Worm (Caenorhabditis elegans) whole organism, young adult: ENCODE results near the gene srx-68.

Experiments
- B0035.1 ChIP-seq: sonication (generic microtip); optimal IDR thresholded peaks from 2 replicates; lab custom pipeline; 2016; ENCODE audit warnings: missing genetic modification characterization, mild to moderate bottlenecking, missing compliant biosample characterization, missing genotype, missing genetic modification reagents
- D2030.7 ChIP-seq: fragments of 200-800 bp; sonication (Bioruptor generic); IDR thresholded peaks from 2 replicates; pipeline ENCODE4 v1.3.6; 2022; ENCODE audit warnings: missing genetic modification reagents, missing genetic modification characterization, missing compliant biosample characterization
- F10E7.11 ChIP-seq: sonication (generic microtip); optimal IDR thresholded peaks from 2 replicates; lab custom pipeline; 2017; ENCODE audit warnings: mild to moderate bottlenecking, missing genetic modification characterization, moderate library complexity, missing compliant biosample characterization
- F23B12.7 ChIP-seq: sonication (generic microtip); optimal IDR thresholded peaks from 2 replicates; lab custom pipeline; 2017; ENCODE audit warnings: missing genetic modification characterization, mild to moderate bottlenecking, missing compliant biosample characterization, antibody characterized with exemption, moderate library complexity; ENCODE audit not compliant: insufficient read depth
- F37B4.10 ChIP-seq: fragments of 200-800 bp; sonication (Bioruptor generic); IDR thresholded peaks from 2 replicates; pipeline ENCODE4 v1.3.6; 2022; ENCODE audit warnings: missing genetic modification characterization, missing compliant biosample characterization
- F57C9.4 ChIP-seq: sonication (generic microtip); optimal IDR thresholded peaks from 2 replicates; lab custom pipeline; 2017; ENCODE audit warnings: mild to moderate bottlenecking, missing genetic modification characterization, missing compliant biosample characterization
- T07F8.4 ChIP-seq: sonication (generic microtip); optimal IDR thresholded peaks from 2 replicates; lab custom pipeline; 2016; ENCODE audit warnings: mild to moderate bottlenecking, missing genetic modification characterization, moderate library complexity, missing compliant biosample characterization
- Y53F4B.3 ChIP-seq: fragments of 200-800 bp; sonication (Bioruptor generic); IDR thresholded peaks from 2 replicates; pipeline ENCODE4 v1.3.6; 2022; ENCODE audit warnings: missing genetic modification reagents, missing genetic modification characterization, missing compliant biosample characterization
- attf-3 ChIP-seq: fragments of 200-800 bp; sonication (Bioruptor generic); conservative IDR thresholded peaks from 2 replicates; pipeline ENCODE4 v1.3.6; 2022; ENCODE audit warnings: missing genetic modification reagents, missing genetic modification characterization, missing compliant biosample characterization
- bed-1 ChIP-seq: fragments of 200-800 bp; sonication (Bioruptor generic); IDR thresholded peaks from 2 replicates; pipeline ENCODE4 v1.3.6; 2022; ENCODE audit warnings: missing genetic modification reagents, missing genetic modification characterization, missing compliant biosample characterization
- ccch-3 ChIP-seq: fragments of 200-800 bp; sonication (Bioruptor generic); optimal IDR thresholded peaks from 2 replicates; lab custom pipeline; 2018; ENCODE audit warnings: mild to moderate bottlenecking, missing genetic modification characterization, missing compliant biosample characterization
- ceh-91 ChIP-seq: fragments of 200-800 bp; sonication (Bioruptor generic); IDR thresholded peaks from 2 replicates; pipeline ENCODE4 v1.3.6; 2022; ENCODE audit warnings: missing genetic modification reagents, missing genetic modification characterization, missing compliant biosample characterization
- chd-7 ChIP-seq: sonication (generic microtip); optimal IDR thresholded peaks from 2 replicates; lab custom pipeline; 2016; ENCODE audit warnings: mild to moderate bottlenecking, missing genetic modification characterization, moderate library complexity, missing compliant biosample characterization
- efl-1 ChIP-seq: fragments of 150-350 bp; optimal IDR thresholded peaks from 2 replicates; lab custom pipeline; 2014; ENCODE audit warnings: missing biosample characterization, missing genetic modification reagents, missing genetic modification characterization
- ets-4 ChIP-seq: fragments of 200-800 bp; sonication (Bioruptor generic); optimal IDR thresholded peaks from 2 replicates; lab custom pipeline; 2018; ENCODE audit warnings: mild to moderate bottlenecking, missing genetic modification characterization, missing compliant biosample characterization
- gei-17 ChIP-seq: fragments of 200-800 bp; sonication (Bioruptor generic); optimal IDR thresholded peaks from 2 replicates; lab custom pipeline; 2018; ENCODE audit warnings: mild to moderate bottlenecking, missing genetic modification characterization, missing compliant biosample characterization
- hlh-12 ChIP-seq: sonication (generic microtip); optimal IDR thresholded peaks from 2 replicates; lab custom pipeline; 2016; ENCODE audit warnings: missing genetic modification characterization, missing compliant biosample characterization
- hmg-1.2 ChIP-seq: fragments of 200-800 bp; sonication (Bioruptor generic); IDR thresholded peaks from 2 replicates; pipeline ENCODE4 v1.3.6; 2022; ENCODE audit warnings: missing genetic modification reagents, missing genetic modification characterization, missing compliant biosample characterization
- hmg-20 ChIP-seq: fragments of 200-800 bp; sonication (Bioruptor generic); IDR thresholded peaks from 2 replicates; pipeline ENCODE4 v1.3.6; 2022; ENCODE audit warnings: missing genetic modification reagents, missing genetic modification characterization, missing compliant biosample characterization
- hrde-1 ChIP-seq: sonication (generic microtip); optimal IDR thresholded peaks from 2 replicates; lab custom pipeline; 2016; ENCODE audit warnings: missing genetic modification characterization, mild to moderate bottlenecking, missing compliant biosample characterization, moderate library complexity, missing genotype, missing genetic modification reagents, borderline replicate concordance
- hsf-1 ChIP-seq: fragments of 200-800 bp; sonication (Bioruptor generic); IDR thresholded peaks from 2 replicates; pipeline ENCODE4 v1.3.6; 2022; ENCODE audit warnings: missing genetic modification reagents, missing genetic modification characterization, missing compliant biosample characterization
- let-607 ChIP-seq, 2 experiments: fragments of 200-800 bp in 1 of 2; sonication (Bioruptor generic) in 1 of 2; sonication (generic microtip) in 1 of 2; optimal IDR thresholded peaks; 2 replicates each; lab custom pipeline; 2016 to 2018; ENCODE audit warnings: mild to moderate bottlenecking in 2 of 2, missing compliant biosample characterization in 2 of 2, missing genetic modification characterization in 2 of 2, moderate library complexity in 2 of 2, missing genotype in 1 of 2
- lin-26 ChIP-seq: fragments of 200-800 bp; sonication (Bioruptor generic); IDR thresholded peaks from 2 replicates; pipeline ENCODE4 v1.3.6; 2022; ENCODE audit warnings: missing genetic modification reagents, missing genetic modification characterization, missing compliant biosample characterization
- lin-40 ChIP-seq: sonication (generic microtip); optimal IDR thresholded peaks from 2 replicates; lab custom pipeline; 2016; ENCODE audit warnings: missing genetic modification characterization, mild to moderate bottlenecking, missing compliant biosample characterization, missing genotype, missing genetic modification reagents
- madf-6 ChIP-seq: fragments of 200-800 bp; sonication (Bioruptor generic); IDR thresholded peaks from 2 replicates; pipeline ENCODE4 v1.3.6; 2022; ENCODE audit warnings: missing genetic modification reagents, missing genetic modification characterization, missing compliant biosample characterization
- madf-8 ChIP-seq: fragments of 200-800 bp; sonication (Bioruptor generic); conservative IDR thresholded peaks from 2 replicates; pipeline ENCODE4 v1.3.6; 2022; ENCODE audit warnings: missing genetic modification reagents, missing genetic modification characterization, missing compliant biosample characterization
- mxl-1 ChIP-seq: sonication (generic microtip); optimal IDR thresholded peaks from 2 replicates; lab custom pipeline; 2016; ENCODE audit warnings: missing genetic modification characterization, missing compliant biosample characterization
- nhr-179 ChIP-seq: sonication (generic microtip); optimal IDR thresholded peaks from 2 replicates; lab custom pipeline; 2016; ENCODE audit warnings: mild to moderate bottlenecking, missing genetic modification characterization, missing compliant biosample characterization
- nhr-90 ChIP-seq: sonication (generic microtip); optimal IDR thresholded peaks from 2 replicates; lab custom pipeline; 2016; ENCODE audit warnings: missing genotype, mild to moderate bottlenecking, missing genetic modification characterization, missing compliant biosample characterization
- rcor-1 ChIP-seq: fragments of 200-800 bp; sonication (Bioruptor generic); IDR thresholded peaks from 2 replicates; pipeline ENCODE4 v1.3.6; 2022; ENCODE audit warnings: missing genetic modification reagents, missing genetic modification characterization, missing compliant biosample characterization
- rpc-1 ChIP-seq, 2 experiments: fragments of 150-350 bp in 1 of 2; sonication (generic microtip) in 1 of 2; optimal IDR thresholded peaks; 2 replicates each; lab custom pipeline; 2014 to 2018; ENCODE audit warnings: missing biosample characterization in 1 of 2, missing genetic modification characterization in 1 of 2, missing genetic modification reagents in 1 of 2, missing genotype in 1 of 2
- sdz-38 ChIP-seq: sonication (generic microtip); optimal IDR thresholded peaks from 2 replicates; lab custom pipeline; 2016; ENCODE audit warnings: missing genotype, missing genetic modification characterization, missing compliant biosample characterization
- snpc-1.3 ChIP-seq: sonication (generic microtip); optimal IDR thresholded peaks from 2 replicates; lab custom pipeline; 2017; ENCODE audit warnings: missing genetic modification characterization, mild to moderate bottlenecking, missing compliant biosample characterization, antibody characterized with exemption, moderate library complexity, missing genotype, missing genetic modification reagents; ENCODE audit not compliant: insufficient read depth
- tlf-1 ChIP-seq: fragments of 200-800 bp; sonication (Bioruptor generic); optimal IDR thresholded peaks from 2 replicates; lab custom pipeline; 2018; ENCODE audit warnings: mild to moderate bottlenecking, missing genetic modification characterization, missing compliant biosample characterization
- unc-130 ChIP-seq: sonication (generic microtip); optimal IDR thresholded peaks from 2 replicates; lab custom pipeline; 2016; ENCODE audit warnings: missing genetic modification reagents, missing genetic modification characterization, missing compliant biosample characterization
- ztf-22 ChIP-seq: fragments of 200-800 bp; sonication (Bioruptor generic); optimal IDR thresholded peaks from 2 replicates; lab custom pipeline; 2018; ENCODE audit warnings: mild to moderate bottlenecking, missing genetic modification characterization, moderate library complexity, missing compliant biosample characterization
- ztf-28 ChIP-seq: fragments of 200-800 bp; sonication (Bioruptor generic); IDR thresholded peaks from 2 replicates; pipeline ENCODE4 v1.3.6; 2022; ENCODE audit warnings: missing genetic modification reagents, missing genetic modification characterization, missing compliant biosample characterization

Gene srx-68

ce11 chrV:3892361-3892904 is 20.1 kb upstream of the srx-68 start, which contains the start of gene C17E7.4 (continued):
- TF ChIP-seq efl-1 (GFP tag; lab: Kevin White, UChicago) (peak; percentile 89), ztf-28 (GFP tag; lab: Robert Waterston, UW) (no peak), chd-7 (no peak), let-607 (tag; optimal IDR thresholded peaks at IDR 0.05; lab: Kevin White, UChicago) (no peak), lin-40 (tag; lab: Kevin White, UChicago) (no peak), F23B12.7 (tag; lab: Kevin White, UChicago) (no peak), bed-1 (GFP tag; lab: Robert Waterston, UW) (no peak), ztf-22 (no peak), nhr-90 (tag; lab: Kevin White, UChicago) (no peak), hlh-12 (tag; lab: Kevin White, UChicago) (no peak), ceh-91 (GFP tag; lab: Robert Waterston, UW) (peak; percentile 44; the same call in 1 of the 2 replicates), attf-3 (GFP tag; lab: Robert Waterston, UW) (no peak), hmg-20 (GFP tag; lab: Robert Waterston, UW) (no peak), T07F8.4 (tag; lab: Kevin White, UChicago) (no peak), tlf-1 (GFP tag; lab: Kevin White, UChicago) (no peak), snpc-1.3 (no peak), lin-26 (GFP tag; lab: Robert Waterston, UW) (no peak), B0035.1 (tag; lab: Kevin White, UChicago) (no peak), unc-130 (no peak), rcor-1 (no peak), hsf-1 (no peak), hmg-1.2 (GFP tag; lab: Robert Waterston, UW) (peak; percentile 54; the same call in 1 of the 2 replicates), ets-4 (GFP tag; lab: Kevin White, UChicago) (no peak), madf-6 (GFP tag; lab: Robert Waterston, UW) (peak; percentile 88), madf-8 (GFP tag; lab: Robert Waterston, UW) (peak; percentile 72), D2030.7 (GFP tag; lab: Robert Waterston, UW) (peak; percentile 47; the same call in 1 of the 2 replicates), mxl-1 (no peak), F37B4.10 (GFP tag; lab: Robert Waterston, UW) (no peak)

DNA sequence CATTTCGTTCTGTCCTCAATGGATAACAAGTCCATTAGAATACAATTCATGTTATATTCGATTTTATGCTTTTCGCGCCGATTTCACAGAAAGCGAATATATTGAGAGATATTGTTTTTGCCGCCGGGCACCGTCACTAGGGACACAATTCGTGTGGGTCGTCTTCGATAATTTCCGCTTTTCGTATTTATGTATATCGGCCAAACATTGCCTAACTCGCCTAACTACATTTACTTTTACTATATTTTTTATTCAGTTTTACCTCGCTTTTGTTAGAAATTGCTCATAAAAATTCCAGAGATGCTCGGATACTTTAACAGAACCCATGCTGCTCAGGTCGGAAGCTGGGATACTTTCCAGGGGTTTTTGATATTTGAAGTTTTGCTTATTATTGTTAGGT is 17.9 kb upstream of the srx-68 start, which contains the start of gene sre-9:
sre-9 (plus strand) TSS at position 301 of the 400 bp plus-strand sequence.
- TF ChIP-seq ccch-3 (GFP tag; lab: Kevin White, UChicago) = no peak
- no peak for TF ChIP-seq Y53F4B.3 (GFP tag; lab: Robert Waterston, UW)
- no peak for TF ChIP-seq hrde-1
- no peak for TF ChIP-seq nhr-179 (tag; lab: Kevin White, UChicago)
- TF ChIP-seq F10E7.11 = no peak
- no peak for TF ChIP-seq rpc-1 (optimal IDR thresholded peaks at IDR 0.05; lab: Kevin White, UChicago)
- no peak for TF ChIP-seq rpc-1 (tag; optimal IDR thresholded peaks at IDR 0.05; lab: Kevin White, UChicago)
- no peak for TF ChIP-seq F57C9.4 (tag; lab: Kevin White, UChicago)
- no peak for TF ChIP-seq unc-130
- TF ChIP-seq sdz-38 (tag; lab: Kevin White, UChicago) = no peak
- TF ChIP-seq gei-17 (GFP tag; lab: Kevin White, UChicago) = no peak
